Worm (Caenorhabditis elegans) whole organism, L3 larva: ENCODE data around the gene C53C11.2.

Experiments used
- R02D3.7 ChIP-seq: fragments of 150-350 bp; optimal IDR thresholded peaks from 2 replicates; lab custom pipeline; 2014; ENCODE audit warnings: missing biosample characterization, missing genetic modification characterization
- aly-2 ChIP-seq: fragments of 150-350 bp; optimal IDR thresholded peaks from 2 replicates; lab custom pipeline; 2014; ENCODE audit warnings: missing biosample characterization, missing genetic modification characterization
- ama-1 ChIP-seq: fragments of 150-350 bp; optimal IDR thresholded peaks from 2 replicates; lab custom pipeline; 2018
- elt-1 ChIP-seq: fragments of 150-350 bp; optimal IDR thresholded peaks from 2 replicates; lab custom pipeline; 2014; ENCODE audit warnings: missing biosample characterization, missing genetic modification characterization
- pha-4 ChIP-seq: fragments of 150-350 bp; optimal IDR thresholded peaks from 2 replicates; lab custom pipeline; 2014; ENCODE audit warnings: missing biosample characterization, missing genetic modification reagents, missing genetic modification characterization
- pqm-1 ChIP-seq: fragments of 150-350 bp; optimal IDR thresholded peaks from 2 replicates; lab custom pipeline; 2017; ENCODE audit warnings: missing biosample characterization, missing genetic modification characterization, inconsistent platforms
- sea-2 ChIP-seq: fragments of 150-350 bp; sonication (generic microtip); optimal IDR thresholded peaks from 4 replicates; lab custom pipeline; 2014; ENCODE audit warnings: missing biosample characterization, missing genetic modification reagents, missing genetic modification characterization
- unc-62 ChIP-seq: fragments of 150-350 bp; sonication (generic microtip); optimal IDR thresholded peaks from 4 replicates; lab custom pipeline; 2014; ENCODE audit warnings: missing biosample characterization, missing genetic modification reagents, missing genetic modification characterization
- zag-1 ChIP-seq: fragments of 150-350 bp; optimal IDR thresholded peaks from 2 replicates; lab custom pipeline; 2014; ENCODE audit warnings: missing biosample characterization, missing genetic modification characterization

DNA sequence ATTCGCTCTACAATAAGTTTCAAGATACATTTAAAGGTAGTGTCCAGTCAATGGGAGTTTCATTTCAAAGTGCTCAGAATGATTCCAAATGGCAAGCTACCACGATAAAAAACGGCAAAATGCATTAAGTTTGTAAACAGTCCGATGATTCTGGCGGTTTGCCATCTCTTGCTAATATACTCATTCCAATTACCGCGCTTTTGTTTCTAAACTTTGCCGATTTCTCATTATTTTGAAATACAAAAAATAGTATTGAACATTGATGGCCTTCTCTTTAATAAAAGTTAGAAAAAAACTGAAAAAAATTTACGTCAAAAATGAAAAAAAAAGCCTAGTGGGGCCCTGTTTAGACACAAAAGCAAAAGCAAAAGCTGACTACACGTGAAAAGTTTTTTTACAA lies 42.4 kb upstream of the C53C11.2 start:
- TF ChIP-seq elt-1 (tag; lab: Kevin White, UChicago), result no peak
- no peak for TF ChIP-seq aly-2 (tag; lab: Kevin White, UChicago)
- no peak for TF ChIP-seq sea-2 (GFP tag; lab: Kevin White, UChicago)
- no peak for TF ChIP-seq zag-1 (tag; lab: Kevin White, UChicago)
- TF ChIP-seq unc-62 (GFP tag; lab: Kevin White, UChicago), result no peak
- TF ChIP-seq pqm-1 (tag; lab: Kevin White, UChicago), result no peak
- TF ChIP-seq R02D3.7 (tag; lab: Kevin White, UChicago), result no peak
- TF ChIP-seq ama-1 (lab: Kevin White, UChicago), result no peak
- TF ChIP-seq pha-4 (tag; lab: Kevin White, UChicago), result no peak
